Fruit fly (Drosophila melanogaster): ENCODE data around the gene Mon1.

The Mon1 gene

dm6 chr2L:4835091-4835689, 15.3 kb upstream of the Mon1 start, which contains the start of gene Ir25a:
Gene Ir25a (minus strand): TSS chr2L:4835300.
- TF ChIP-seq CG11617 (GFP tag; optimal IDR thresholded peaks at IDR 0.05) (no peak), Clk (GFP tag; optimal IDR thresholded peaks at IDR 0.05) (no peak), kay (GFP tag; ENCODE audit: borderline replicate concordance) (peak; percentile 96)

- no peak for TF ChIP-seq bab1 (GFP tag; optimal IDR thresholded peaks at IDR 0.05)
Measured at dm6 chr2L:4836193-4836592, 14.2 kb upstream of the Mon1 start.

DNA sequence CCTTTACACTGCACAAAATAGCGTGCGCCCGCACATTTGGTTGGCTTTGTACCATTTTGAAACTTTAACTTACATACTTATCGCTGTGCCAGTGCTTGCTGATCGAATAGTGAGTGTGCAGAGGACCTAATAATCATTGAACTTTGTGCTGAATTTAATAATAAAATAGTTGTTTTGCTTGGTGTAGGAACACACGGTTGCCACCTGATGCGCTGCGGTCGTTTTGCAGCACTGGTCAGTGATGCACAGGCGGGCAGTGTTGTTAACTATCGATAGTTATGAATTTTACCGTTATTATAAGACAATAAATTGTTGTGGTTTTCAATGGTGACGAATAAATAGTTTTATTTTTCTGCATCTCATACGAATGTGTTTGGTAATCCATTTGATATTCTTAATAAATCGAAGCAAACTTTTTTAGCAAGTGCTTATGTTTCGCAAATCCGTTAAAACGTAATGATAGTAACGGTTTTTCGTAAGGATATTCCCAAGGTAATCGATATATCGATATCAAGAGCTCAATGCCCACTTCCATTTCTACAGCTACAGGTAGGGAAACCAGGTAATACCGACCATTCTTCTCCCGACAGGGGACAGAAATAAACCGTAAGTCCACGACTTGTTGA, 12.6 kb upstream of the Mon1 start, which contains the start of the genes tank and CG12194:
Gene tank (minus strand): TSS at position 228 of the 626 bp plus-strand sequence.
Gene CG12194 (plus strand): TSS at position 576 of the 626 bp plus-strand sequence.
- TF ChIP-seq pad (GFP tag; optimal IDR thresholded peaks at IDR 0.05), result peak; percentile 81
- TF ChIP-seq Hr96 (GFP tag; optimal IDR thresholded peaks at IDR 0.05), result peak; percentile 88
- TF ChIP-seq CG5204 (GFP tag; optimal IDR thresholded peaks at IDR 0.05), result peak; percentile 95
- TF ChIP-seq CG7101 (tag; optimal IDR thresholded peaks at IDR 0.05), result peak; percentile 92
- TF ChIP-seq CG1620 (GFP tag; optimal IDR thresholded peaks at IDR 0.05), result peak; percentile 92
- TF ChIP-seq CG7045 (GFP tag; optimal IDR thresholded peaks at IDR 0.05), result peak; percentile 94
- TF ChIP-seq tj (GFP tag; optimal IDR thresholded peaks at IDR 0.05), result peak; percentile 69
- peak; percentile 92 for TF ChIP-seq ovo (GFP tag; optimal IDR thresholded peaks at IDR 0.05)
- TF ChIP-seq Crg-1 (GFP tag; optimal IDR thresholded peaks at IDR 0.05), result peak; percentile 90
- TF ChIP-seq Clk (GFP tag; optimal IDR thresholded peaks at IDR 0.05), result peak; percentile 90
- peak; percentile 88 for TF ChIP-seq Mnt (GFP tag; optimal IDR thresholded peaks at IDR 0.05)
- TF ChIP-seq CG33017 (tag; optimal IDR thresholded peaks at IDR 0.05), result peak; percentile 94
- no peak for TF ChIP-seq cnc (optimal IDR thresholded peaks at IDR 0.05)
- TF ChIP-seq kay (GFP tag; ENCODE audit: borderline replicate concordance), result no peak
- TF ChIP-seq CG14711 (tag; optimal IDR thresholded peaks at IDR 0.05), result peak; percentile 92
- peak; percentile 89 for TF ChIP-seq CG11617 (GFP tag; optimal IDR thresholded peaks at IDR 0.05)
- TF ChIP-seq bab1 (GFP tag; optimal IDR thresholded peaks at IDR 0.05), result peak; percentile 94
- TF ChIP-seq CG12768 (GFP tag; optimal IDR thresholded peaks at IDR 0.05), result peak; percentile 95
- TF ChIP-seq cic (GFP tag; optimal IDR thresholded peaks at IDR 0.05), result peak; percentile 26
- peak; percentile 90 for TF ChIP-seq toe (GFP tag; optimal IDR thresholded peaks at IDR 0.05)

DNA sequence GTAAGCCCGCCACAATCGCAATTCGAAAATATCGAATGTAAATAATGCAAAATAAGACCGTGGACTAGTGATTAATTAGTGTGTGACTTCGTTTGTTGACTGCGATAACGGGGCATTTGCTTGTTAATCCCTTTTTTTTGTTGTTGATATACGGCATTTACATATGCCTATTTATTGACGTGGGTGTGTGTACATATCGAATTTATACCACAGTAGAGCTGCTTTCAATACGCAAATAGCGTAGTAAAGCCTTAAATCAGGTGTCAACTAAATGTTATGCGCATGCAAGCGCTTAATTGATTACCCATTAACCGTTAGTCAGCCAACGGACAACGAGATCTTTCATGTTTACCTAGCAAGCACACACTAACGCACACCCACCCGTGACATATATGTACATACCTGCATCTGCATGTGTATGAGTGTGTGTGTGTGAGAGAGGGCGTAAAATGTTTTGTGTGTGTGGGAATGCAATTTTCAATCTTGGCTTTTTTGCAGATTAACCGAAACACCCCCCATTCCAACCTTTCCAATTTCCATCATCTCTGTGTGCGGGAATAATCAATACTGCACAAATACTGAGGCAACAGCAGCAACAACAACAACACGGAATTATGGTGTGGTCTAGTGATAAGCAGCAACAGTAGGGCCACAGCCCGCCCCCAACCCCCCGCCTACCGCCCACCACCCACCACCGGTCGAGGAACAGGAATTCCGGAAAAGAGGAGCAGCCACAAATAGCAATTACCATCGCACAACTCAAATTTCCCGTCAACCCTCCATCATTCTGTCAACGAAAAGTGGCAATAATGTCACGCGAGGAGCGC, 11.7 kb upstream of the Mon1 start:
- peak; percentile 20 for TF ChIP-seq CG7045 (GFP tag; optimal IDR thresholded peaks at IDR 0.05)
- no peak for TF ChIP-seq toe (GFP tag; optimal IDR thresholded peaks at IDR 0.05)
- TF ChIP-seq bab1 (GFP tag; optimal IDR thresholded peaks at IDR 0.05), result no peak
- TF ChIP-seq CG12768 (GFP tag; optimal IDR thresholded peaks at IDR 0.05), result peak; percentile 17
- peak; percentile 7 for TF ChIP-seq Crg-1 (GFP tag; optimal IDR thresholded peaks at IDR 0.05)

DNA sequence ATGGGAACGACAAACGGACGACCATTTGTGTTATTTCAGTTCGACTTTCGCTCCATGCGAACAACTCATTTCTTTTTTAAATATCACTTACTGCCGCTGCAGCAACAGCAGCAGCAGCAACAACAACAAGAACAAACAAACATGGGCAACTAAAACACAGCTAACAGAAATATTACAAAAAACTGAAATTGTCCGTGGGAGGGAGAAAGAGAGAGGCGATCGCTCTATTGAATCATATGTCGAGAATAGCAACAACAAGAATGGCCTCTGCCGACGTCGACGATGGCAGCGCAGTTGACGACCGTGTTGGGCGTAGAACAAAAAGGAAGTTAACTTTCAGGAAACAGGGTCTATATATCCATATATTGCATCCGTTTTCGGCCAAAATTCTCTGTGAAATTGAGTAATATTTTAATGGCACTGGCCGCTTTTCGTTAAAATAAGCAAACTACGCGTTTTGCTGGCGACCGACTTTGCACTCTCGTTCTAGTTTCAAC, 3.8 kb upstream of the Mon1 start:
- TF ChIP-seq CG33017 (tag; optimal IDR thresholded peaks at IDR 0.05) (no peak), CG12768 (GFP tag; optimal IDR thresholded peaks at IDR 0.05) (peak; percentile 36)

DNA sequence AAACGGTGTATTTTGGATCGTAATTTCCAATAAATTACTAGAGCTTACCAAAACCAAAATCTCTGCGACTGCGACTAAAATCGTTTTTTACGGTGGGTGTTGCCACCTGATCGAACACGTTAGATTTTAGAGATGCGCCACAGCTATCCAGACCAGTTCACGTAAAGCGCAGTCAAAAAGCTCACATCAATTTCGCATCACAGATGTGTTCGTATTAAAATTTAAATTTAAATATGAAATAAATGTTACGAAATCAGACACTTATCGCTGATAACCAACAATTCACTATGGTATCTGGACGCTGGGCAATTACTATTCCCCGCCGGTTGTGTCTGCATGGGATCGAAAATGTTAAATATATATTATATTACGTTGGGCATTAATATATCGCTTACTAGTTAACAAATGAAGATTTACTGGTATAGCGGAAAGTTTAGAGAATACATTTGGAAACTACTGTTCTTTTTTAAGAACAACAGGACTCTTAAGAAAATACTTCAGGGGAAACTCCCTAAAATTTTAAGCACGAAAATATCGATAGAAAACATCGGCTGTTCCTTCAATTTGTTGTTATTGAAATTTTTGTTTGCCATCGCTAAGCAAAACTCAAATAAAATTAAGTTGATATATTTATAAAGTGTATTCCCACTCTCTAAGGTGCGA, 3.1 kb upstream of the Mon1 start, which contains the start of the genes mxt and CG11927:
Gene mxt (minus strand): TSS at position 105 of the 663 bp plus-strand sequence.
Gene CG11927 (plus strand): TSS at position 576 of the 663 bp plus-strand sequence.
- TF ChIP-seq Hr96 (GFP tag; optimal IDR thresholded peaks at IDR 0.05), result no peak
- peak; percentile 42 for TF ChIP-seq ovo (GFP tag; optimal IDR thresholded peaks at IDR 0.05)
- peak; percentile 3 for TF ChIP-seq tj (GFP tag; optimal IDR thresholded peaks at IDR 0.05)
- TF ChIP-seq CG7101 (tag; optimal IDR thresholded peaks at IDR 0.05), result peak; percentile 27
- peak; percentile 29 for TF ChIP-seq Crg-1 (GFP tag; optimal IDR thresholded peaks at IDR 0.05)
- TF ChIP-seq CG33017 (tag; optimal IDR thresholded peaks at IDR 0.05), result no peak
- peak; percentile 28 for TF ChIP-seq Mnt (GFP tag; optimal IDR thresholded peaks at IDR 0.05)
- peak; percentile 33 for TF ChIP-seq pad (GFP tag; optimal IDR thresholded peaks at IDR 0.05)
- peak; percentile 12 for TF ChIP-seq CG14711 (tag; optimal IDR thresholded peaks at IDR 0.05)
- peak; percentile 53 for TF ChIP-seq CG1620 (GFP tag; optimal IDR thresholded peaks at IDR 0.05)
- peak; percentile 47 for TF ChIP-seq CG11617 (GFP tag; optimal IDR thresholded peaks at IDR 0.05)

Data from whole organism, adult.